Fruit fly (Drosophila melanogaster): Measurements from ENCODE around the gene CG7215.

Gene CG7215

dm6 chr3R:18195295-18195694 is 28.2 kb upstream of the CG7215 start:
- TF ChIP-seq Aef1 (GFP tag; IDR thresholded peaks at IDR 0.05) = no peak
- TF ChIP-seq twi (tag; optimal IDR thresholded peaks at IDR 0.05) = no peak
- no peak for TF ChIP-seq CG3065 (GFP tag; optimal IDR thresholded peaks at IDR 0.05)
- TF ChIP-seq CG10274 (GFP tag; optimal IDR thresholded peaks at IDR 0.05) = no peak
- TF ChIP-seq Med (GFP tag) = peak; percentile 42
- TF ChIP-seq fu2 (GFP tag; optimal IDR thresholded peaks at IDR 0.05) = no peak
- no peak for TF ChIP-seq Doc3 (GFP tag; IDR thresholded peaks at IDR 0.05; ENCODE audit: partially characterized antibody)

dm6 chr3R:18191867-18192266 is 24.8 kb upstream of the CG7215 start, which contains the start of gene CG14313:
TSS of gene CG14313 (minus strand) at chr3R:18191967.
- TF ChIP-seq Med (GFP tag) = peak; percentile 32
- no peak for TF ChIP-seq Oaz (GFP tag; IDR thresholded peaks at IDR 0.05)
- peak; percentile 7; the same call in 1 of the 2 replicates for TF ChIP-seq amos (GFP tag; IDR thresholded peaks at IDR 0.05; ENCODE audit: partially characterized antibody)
- 0 out of 3 replicates have a peak, but pooled peaks have one; percentile 6 for TF ChIP-seq z (GFP tag; IDR thresholded peaks at IDR 0.05)

- TF ChIP-seq vfl (GFP tag; optimal IDR thresholded peaks at IDR 0.05) = peak; percentile 58
- TF ChIP-seq CG16813 (GFP tag; IDR thresholded peaks at IDR 0.05; ENCODE audit: partially characterized antibody) = peak; percentile 42; the same call in 1 of the 3 replicates
- TF ChIP-seq CG18011 (GFP tag; optimal IDR thresholded peaks at IDR 0.05) = peak; percentile 81
- TF ChIP-seq sens-2 (GFP tag; IDR thresholded peaks at IDR 0.05) = no peak; the same call in 1 of the 2 replicates
- peak; percentile 89 for TF ChIP-seq NfI (GFP tag; optimal IDR thresholded peaks at IDR 0.05)
- peak; percentile 91 for TF ChIP-seq az2 (GFP tag; optimal IDR thresholded peaks at IDR 0.05)
- TF ChIP-seq Eip74EF (GFP tag; optimal IDR thresholded peaks at IDR 0.05) = peak in 1 of 2 experiments; percentile 76
- TF ChIP-seq CG6689 (GFP tag; IDR thresholded peaks at IDR 0.05) = peak; percentile 81
- TF ChIP-seq C15 (GFP tag; IDR thresholded peaks at IDR 0.05) = peak; percentile 74; the same call in 2 of the 3 replicates
- TF ChIP-seq wdn (GFP tag; IDR thresholded peaks at IDR 0.05) = peak; percentile 80
- peak; percentile 54 for TF ChIP-seq Nf-YB (GFP tag; optimal IDR thresholded peaks at IDR 0.05)
- peak; percentile 87 for TF ChIP-seq dmrt11E (tag; optimal IDR thresholded peaks at IDR 0.05)
- TF ChIP-seq cad (GFP tag; optimal IDR thresholded peaks at IDR 0.05) = no peak
- peak; percentile 76 for TF ChIP-seq Dref (GFP tag; IDR thresholded peaks at IDR 0.05)
- no peak for TF ChIP-seq CG13894 (tag; optimal IDR thresholded peaks at IDR 0.05)
- TF ChIP-seq Deaf1 (tag; optimal IDR thresholded peaks at IDR 0.05) = no peak
- TF ChIP-seq Dfd (GFP tag; optimal IDR thresholded peaks at IDR 0.05) = no peak
- TF ChIP-seq wek (GFP tag; optimal IDR thresholded peaks at IDR 0.05) = no peak
- TF ChIP-seq NC2α (GFP tag; optimal IDR thresholded peaks at IDR 0.05) = no peak
- TF ChIP-seq hth (optimal IDR thresholded peaks at IDR 0.05) = no peak
- TF ChIP-seq CG5245 (GFP tag; optimal IDR thresholded peaks at IDR 0.05) = peak; percentile 74
- peak; percentile 41 for TF ChIP-seq CG3163 (GFP tag; optimal IDR thresholded peaks at IDR 0.05)
- peak; percentile 71 for TF ChIP-seq tup (GFP tag; optimal IDR thresholded peaks at IDR 0.05)
- TF ChIP-seq Lim3 (GFP tag; IDR thresholded peaks at IDR 0.05) = peak; percentile 64; the same call in 1 of the 2 replicates
- peak; percentile 90 for TF ChIP-seq tio (GFP tag; optimal IDR thresholded peaks at IDR 0.05)
- TF ChIP-seq fu2 (GFP tag; optimal IDR thresholded peaks at IDR 0.05) = peak; percentile 62
- TF ChIP-seq HLH54F (GFP tag; optimal IDR thresholded peaks at IDR 0.05) = peak; percentile 74
- peak; percentile 94 for TF ChIP-seq Xbp1 (GFP tag; optimal IDR thresholded peaks at IDR 0.05)
- TF ChIP-seq zfh1 (GFP tag; IDR thresholded peaks at IDR 0.05) = peak; percentile 85
- peak; percentile 67 for TF ChIP-seq CG8944 (GFP tag; optimal IDR thresholded peaks at IDR 0.05)
- no peak for TF ChIP-seq prd (optimal IDR thresholded peaks at IDR 0.05)
- TF ChIP-seq prd (GFP tag; IDR thresholded peaks at IDR 0.05) = peak; percentile 89
- TF ChIP-seq peb (GFP tag; IDR thresholded peaks at IDR 0.05) = peak; percentile 74
- TF ChIP-seq CG10321 (GFP tag; IDR thresholded peaks at IDR 0.05) = peak; percentile 43; the same call in 1 of the 2 replicates
- TF ChIP-seq CG6175 (GFP tag; IDR thresholded peaks at IDR 0.05) = peak; percentile 79; the same call in 2 of the 3 replicates
- TF ChIP-seq CG16779 (GFP tag; IDR thresholded peaks at IDR 0.05) = peak; percentile 82
- no peak for TF ChIP-seq Dip2 (GFP tag; IDR thresholded peaks at IDR 0.05)
- peak; percentile 41 for TF ChIP-seq CG10565 (GFP tag; optimal IDR thresholded peaks at IDR 0.05)
- TF ChIP-seq Mrtf (GFP tag; IDR thresholded peaks at IDR 0.05) = peak; percentile 73; the same call in 1 of the 3 replicates
These were observed 21.6 kb upstream of the CG7215 start, which contains the start of the genes CG12321 and MED17 for dm6 chr3R:18188702-18189125. TSS of gene CG12321 (minus strand) at chr3R:18188707. TSS of gene MED17 (plus strand) at chr3R:18189072.
